Worm (Caenorhabditis elegans) whole organism, young adult: ENCODE data around the gene M162.15.

Experiments used
- B0336.3 ChIP-seq: fragments of 200-800 bp; sonication (Bioruptor generic); IDR thresholded peaks from 2 replicates; pipeline ENCODE4 v1.3.6; 2022; ENCODE audit warnings: missing genetic modification characterization, missing compliant biosample characterization
- C17E4.6 ChIP-seq: fragments of 200-800 bp; sonication (Bioruptor generic); IDR thresholded peaks from 2 replicates; pipeline ENCODE4 v1.3.6; 2022; ENCODE audit warnings: missing genetic modification reagents, missing genetic modification characterization, missing compliant biosample characterization
- F33H1.4 ChIP-seq: fragments of 200-800 bp; sonication (Bioruptor generic); IDR thresholded peaks from 2 replicates; pipeline ENCODE4 v1.3.6; 2022; ENCODE audit warnings: missing genetic modification reagents, missing genetic modification characterization, missing compliant biosample characterization
- F37B4.10 ChIP-seq: fragments of 200-800 bp; sonication (Bioruptor generic); IDR thresholded peaks from 2 replicates; pipeline ENCODE4 v1.3.6; 2022; ENCODE audit warnings: missing genetic modification characterization, missing compliant biosample characterization
- K11D2.4 ChIP-seq: fragments of 200-800 bp; sonication (Bioruptor generic); IDR thresholded peaks from 2 replicates; pipeline ENCODE4 v1.3.6; 2022; ENCODE audit warnings: missing genetic modification reagents, missing genetic modification characterization, missing compliant biosample characterization
- T07F8.4 ChIP-seq: sonication (generic microtip); optimal IDR thresholded peaks from 2 replicates; lab custom pipeline; 2016; ENCODE audit warnings: mild to moderate bottlenecking, missing genetic modification characterization, moderate library complexity, missing compliant biosample characterization
- T26A5.8 ChIP-seq: sonication (generic microtip); optimal IDR thresholded peaks from 2 replicates; lab custom pipeline; 2016; ENCODE audit warnings: missing genetic modification characterization, missing compliant biosample characterization
- Y53F4B.3 ChIP-seq: fragments of 200-800 bp; sonication (Bioruptor generic); IDR thresholded peaks from 2 replicates; pipeline ENCODE4 v1.3.6; 2022; ENCODE audit warnings: missing genetic modification reagents, missing genetic modification characterization, missing compliant biosample characterization
- Y67H2A.10 ChIP-seq: fragments of 200-800 bp; sonication (Bioruptor generic); conservative IDR thresholded peaks from 2 replicates; pipeline ENCODE4 v1.3.6; 2022; ENCODE audit warnings: missing genetic modification reagents, missing genetic modification characterization, missing compliant biosample characterization
- ama-1 ChIP-seq, 3 experiments: fragments of 150-350 bp in 1 of 3; sonication (generic microtip) in 2 of 3; optimal IDR thresholded peaks; 2 replicates each; lab custom pipeline; 2014 to 2018; ENCODE audit warnings: missing biosample characterization in 2 of 3, missing genetic modification characterization in 2 of 3, missing genetic modification reagents in 2 of 3
- attf-6 ChIP-seq: fragments of 200-800 bp; sonication (Bioruptor generic); IDR thresholded peaks from 2 replicates; pipeline ENCODE4 v1.3.6; 2022; ENCODE audit warnings: missing genetic modification reagents, missing genetic modification characterization, missing compliant biosample characterization
- bed-1 ChIP-seq: fragments of 200-800 bp; sonication (Bioruptor generic); IDR thresholded peaks from 2 replicates; pipeline ENCODE4 v1.3.6; 2022; ENCODE audit warnings: missing genetic modification reagents, missing genetic modification characterization, missing compliant biosample characterization
- ccch-3 ChIP-seq: fragments of 200-800 bp; sonication (Bioruptor generic); optimal IDR thresholded peaks from 2 replicates; lab custom pipeline; 2018; ENCODE audit warnings: mild to moderate bottlenecking, missing genetic modification characterization, missing compliant biosample characterization
- ceh-100 ChIP-seq: fragments of 200-800 bp; sonication (Bioruptor generic); IDR thresholded peaks from 2 replicates; pipeline ENCODE4 v1.3.6; 2022; ENCODE audit warnings: missing genetic modification reagents, missing genetic modification characterization, missing compliant biosample characterization
- die-1 ChIP-seq: sonication (generic microtip); optimal IDR thresholded peaks from 2 replicates; lab custom pipeline; 2016; ENCODE audit warnings: missing genotype, mild to moderate bottlenecking, missing genetic modification characterization, missing compliant biosample characterization
- dpl-1 ChIP-seq: fragments of 150-350 bp; optimal IDR thresholded peaks from 2 replicates; lab custom pipeline; 2014; ENCODE audit warnings: missing biosample characterization, missing genetic modification reagents, missing genetic modification characterization
- egrh-3 ChIP-seq: fragments of 200-800 bp; sonication (Bioruptor generic); IDR thresholded peaks from 2 replicates; pipeline ENCODE4 v1.3.6; 2022; ENCODE audit warnings: missing genetic modification reagents, missing genetic modification characterization, missing compliant biosample characterization
- fkh-3 ChIP-seq: sonication (generic microtip); optimal IDR thresholded peaks from 2 replicates; lab custom pipeline; 2016; ENCODE audit warnings: mild to moderate bottlenecking, missing genetic modification characterization, missing compliant biosample characterization
- hlh-12 ChIP-seq: sonication (generic microtip); optimal IDR thresholded peaks from 2 replicates; lab custom pipeline; 2016; ENCODE audit warnings: missing genetic modification characterization, missing compliant biosample characterization
- hlh-26 ChIP-seq: fragments of 200-800 bp; sonication (Bioruptor generic); conservative IDR thresholded peaks from 2 replicates; pipeline ENCODE4 v1.3.6; 2022; ENCODE audit warnings: missing genetic modification reagents, missing genetic modification characterization, missing compliant biosample characterization
- hmg-1.2 ChIP-seq: fragments of 200-800 bp; sonication (Bioruptor generic); IDR thresholded peaks from 2 replicates; pipeline ENCODE4 v1.3.6; 2022; ENCODE audit warnings: missing genetic modification reagents, missing genetic modification characterization, missing compliant biosample characterization
- hsf-1 ChIP-seq: fragments of 200-800 bp; sonication (Bioruptor generic); IDR thresholded peaks from 2 replicates; pipeline ENCODE4 v1.3.6; 2022; ENCODE audit warnings: missing genetic modification reagents, missing genetic modification characterization, missing compliant biosample characterization
- lag-1 ChIP-seq: fragments of 200-800 bp; sonication (Bioruptor generic); IDR thresholded peaks from 2 replicates; pipeline ENCODE4 v1.3.6; 2022; ENCODE audit warnings: missing genetic modification reagents, missing genetic modification characterization, missing compliant biosample characterization
- let-526 ChIP-seq: fragments of 200-800 bp; sonication (Bioruptor generic); IDR thresholded peaks from 2 replicates; pipeline ENCODE4 v1.3.6; 2022; ENCODE audit warnings: missing genetic modification reagents, missing genetic modification characterization, missing compliant biosample characterization
- lsl-1 ChIP-seq: fragments of 200-800 bp; sonication (Bioruptor generic); optimal IDR thresholded peaks from 2 replicates; lab custom pipeline; 2018; ENCODE audit warnings: mild to moderate bottlenecking, missing genetic modification characterization, moderate library complexity, missing compliant biosample characterization
- mxl-1 ChIP-seq: sonication (generic microtip); optimal IDR thresholded peaks from 2 replicates; lab custom pipeline; 2016; ENCODE audit warnings: missing genetic modification characterization, missing compliant biosample characterization
- nfya-1 ChIP-seq: sonication (generic microtip); optimal IDR thresholded peaks from 2 replicates; lab custom pipeline; 2017; ENCODE audit warnings: antibody characterized with exemption, missing compliant biosample characterization, missing genetic modification characterization, borderline replicate concordance; ENCODE audit not compliant: insufficient read depth
- nfya-2 ChIP-seq: fragments of 200-800 bp; sonication (Bioruptor generic); IDR thresholded peaks from 2 replicates; pipeline ENCODE4 v1.3.6; 2022; ENCODE audit warnings: missing genetic modification reagents, missing genetic modification characterization, missing compliant biosample characterization
- nhr-120 ChIP-seq: fragments of 200-800 bp; sonication (Bioruptor generic); IDR thresholded peaks from 2 replicates; pipeline ENCODE4 v1.3.6; 2022; ENCODE audit warnings: missing genetic modification characterization, missing compliant biosample characterization
- nhr-179 ChIP-seq: sonication (generic microtip); optimal IDR thresholded peaks from 2 replicates; lab custom pipeline; 2016; ENCODE audit warnings: mild to moderate bottlenecking, missing genetic modification characterization, missing compliant biosample characterization
- nhr-80 ChIP-seq: sonication (generic microtip); optimal IDR thresholded peaks from 2 replicates; lab custom pipeline; 2016; ENCODE audit warnings: missing genetic modification characterization, missing compliant biosample characterization
- repo-1 ChIP-seq: sonication (generic microtip); optimal IDR thresholded peaks from 2 replicates; lab custom pipeline; 2017; ENCODE audit warnings: mild to moderate bottlenecking, missing genetic modification characterization, missing compliant biosample characterization
- rpc-1 ChIP-seq, 2 experiments: fragments of 150-350 bp in 1 of 2; sonication (generic microtip) in 1 of 2; optimal IDR thresholded peaks; 2 replicates each; lab custom pipeline; 2014 to 2018; ENCODE audit warnings: missing biosample characterization in 1 of 2, missing genetic modification characterization in 1 of 2, missing genetic modification reagents in 1 of 2, missing genotype in 1 of 2
- snpc-1.1 ChIP-seq: sonication (generic microtip); optimal IDR thresholded peaks from 2 replicates; lab custom pipeline; 2017; ENCODE audit warnings: missing genetic modification characterization, mild to moderate bottlenecking, missing compliant biosample characterization, antibody characterized with exemption, moderate library complexity, missing genotype, missing genetic modification reagents; ENCODE audit not compliant: insufficient read depth
- snpc-1.3 ChIP-seq: sonication (generic microtip); optimal IDR thresholded peaks from 2 replicates; lab custom pipeline; 2017; ENCODE audit warnings: missing genetic modification characterization, mild to moderate bottlenecking, missing compliant biosample characterization, antibody characterized with exemption, moderate library complexity, missing genotype, missing genetic modification reagents; ENCODE audit not compliant: insufficient read depth
- sptf-2 ChIP-seq: fragments of 200-800 bp; sonication (Bioruptor generic); optimal IDR thresholded peaks from 2 replicates; lab custom pipeline; 2018; ENCODE audit warnings: mild to moderate bottlenecking, missing genetic modification characterization, missing compliant biosample characterization
- tbx-9 ChIP-seq: sonication (generic microtip); optimal IDR thresholded peaks from 2 replicates; lab custom pipeline; 2016; ENCODE audit warnings: borderline replicate concordance, missing genetic modification characterization, inconsistent platforms, missing compliant biosample characterization
- unc-130 ChIP-seq: sonication (generic microtip); optimal IDR thresholded peaks from 2 replicates; lab custom pipeline; 2016; ENCODE audit warnings: missing genetic modification reagents, missing genetic modification characterization, missing compliant biosample characterization
- xnd-1 ChIP-seq: sonication (generic microtip); optimal IDR thresholded peaks from 2 replicates; lab custom pipeline; 2016; ENCODE audit warnings: missing genotype, missing genetic modification reagents, missing genetic modification characterization, missing compliant biosample characterization
- zfh-2 ChIP-seq: fragments of 200-800 bp; sonication (Bioruptor generic); conservative IDR thresholded peaks from 2 replicates; pipeline ENCODE4 v1.3.6; 2022; ENCODE audit warnings: missing genetic modification reagents, missing genetic modification characterization, missing compliant biosample characterization
- ztf-26 ChIP-seq: sonication (generic microtip); optimal IDR thresholded peaks from 2 replicates; lab custom pipeline; 2017; ENCODE audit warnings: missing genetic modification characterization, missing compliant biosample characterization
- ztf-3 ChIP-seq: fragments of 200-800 bp; sonication (Bioruptor generic); optimal IDR thresholded peaks from 2 replicates; lab custom pipeline; 2018; ENCODE audit warnings: mild to moderate bottlenecking, missing genetic modification characterization, missing compliant biosample characterization

M162.15 gene

DNA sequence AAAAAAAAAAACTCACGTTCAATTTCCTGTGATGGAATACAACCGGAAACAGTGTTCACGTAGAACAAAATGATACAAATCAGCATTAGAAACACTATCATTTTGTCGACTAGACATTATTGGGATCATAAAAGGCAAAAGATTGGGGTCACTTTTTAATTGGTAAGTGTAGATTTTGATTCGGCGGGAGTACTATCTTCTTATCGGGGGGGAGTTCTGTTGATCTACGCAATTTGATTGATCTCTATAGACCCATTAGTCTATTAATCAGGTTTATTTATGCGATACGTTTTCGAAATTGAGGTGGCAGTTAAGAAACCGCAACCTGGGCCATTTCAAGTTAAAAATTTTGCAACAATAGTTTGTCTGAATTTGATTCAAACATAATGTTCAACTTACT is 29.5 kb upstream of the M162.15 start, which contains the start of gene Y116F11B.2:
Gene Y116F11B.2, minus strand, starts transcription at position 101 of the 400 bp plus-strand sequence.
- no peak for TF ChIP-seq T07F8.4 (tag; lab: Kevin White, UChicago)
- no peak for TF ChIP-seq ceh-100 (GFP tag; lab: Robert Waterston, UW)
- TF ChIP-seq nhr-120 (GFP tag; lab: Robert Waterston, UW) = no peak
- no peak for TF ChIP-seq repo-1

DNA sequence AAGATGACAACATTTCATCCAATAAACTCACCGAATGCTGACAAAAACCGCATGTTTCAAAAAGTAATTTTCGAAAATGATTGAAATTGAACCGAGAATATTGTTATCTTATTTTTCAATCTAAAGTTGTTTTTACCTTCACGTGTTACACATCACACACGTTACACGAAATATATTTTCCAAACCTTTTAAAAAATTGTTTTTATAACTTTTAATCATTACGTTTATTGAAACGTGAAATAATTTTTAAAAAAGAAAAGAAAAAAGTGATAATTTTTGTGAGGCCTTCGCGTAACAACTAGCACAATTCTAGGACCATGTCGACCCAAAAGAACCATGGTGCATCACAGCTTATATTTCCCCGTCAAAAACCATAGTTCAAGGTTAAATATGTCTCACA is 23.4 kb upstream of the M162.15 start, which contains the start of gene M162.7:
Gene M162.7, minus strand, starts transcription at position 101 of the 400 bp plus-strand sequence.
- TF ChIP-seq tbx-9 (tag; lab: Kevin White, UChicago) = no peak
- TF ChIP-seq ama-1 (optimal IDR thresholded peaks at IDR 0.05; lab: Kevin White, UChicago) = no peak
- no peak for TF ChIP-seq ama-1 (GFP tag; optimal IDR thresholded peaks at IDR 0.05; lab: Kevin White, UChicago)
- no peak for TF ChIP-seq fkh-3 (tag; lab: Kevin White, UChicago)
- no peak for TF ChIP-seq Y53F4B.3 (GFP tag; lab: Robert Waterston, UW)
- TF ChIP-seq sptf-2 = no peak
- no peak for TF ChIP-seq B0336.3 (GFP tag; lab: Robert Waterston, UW)
- no peak for TF ChIP-seq let-526 (GFP tag; lab: Robert Waterston, UW)
- no peak for TF ChIP-seq F33H1.4 (GFP tag; lab: Robert Waterston, UW)
- TF ChIP-seq bed-1 (GFP tag; lab: Robert Waterston, UW) = no peak
- TF ChIP-seq lag-1 (GFP tag; lab: Robert Waterston, UW) = no peak
- no peak for TF ChIP-seq snpc-1.1 (tag; lab: Kevin White, UChicago)
- no peak for TF ChIP-seq ztf-26 (tag; lab: Kevin White, UChicago)
- TF ChIP-seq K11D2.4 = no peak
- TF ChIP-seq lsl-1 = no peak
- TF ChIP-seq Y67H2A.10 (GFP tag; lab: Robert Waterston, UW) = no peak
- TF ChIP-seq nhr-179 (tag; lab: Kevin White, UChicago) = no peak
- no peak for TF ChIP-seq nfya-2 (GFP tag; lab: Robert Waterston, UW)
- no peak for TF ChIP-seq F37B4.10
- TF ChIP-seq rpc-1 (optimal IDR thresholded peaks at IDR 0.05; lab: Kevin White, UChicago) = no peak
- TF ChIP-seq rpc-1 (tag; optimal IDR thresholded peaks at IDR 0.05; lab: Kevin White, UChicago) = no peak
- TF ChIP-seq hmg-1.2 (GFP tag; lab: Robert Waterston, UW) = no peak
- TF ChIP-seq, all 124 proteins: peak for 0

DNA sequence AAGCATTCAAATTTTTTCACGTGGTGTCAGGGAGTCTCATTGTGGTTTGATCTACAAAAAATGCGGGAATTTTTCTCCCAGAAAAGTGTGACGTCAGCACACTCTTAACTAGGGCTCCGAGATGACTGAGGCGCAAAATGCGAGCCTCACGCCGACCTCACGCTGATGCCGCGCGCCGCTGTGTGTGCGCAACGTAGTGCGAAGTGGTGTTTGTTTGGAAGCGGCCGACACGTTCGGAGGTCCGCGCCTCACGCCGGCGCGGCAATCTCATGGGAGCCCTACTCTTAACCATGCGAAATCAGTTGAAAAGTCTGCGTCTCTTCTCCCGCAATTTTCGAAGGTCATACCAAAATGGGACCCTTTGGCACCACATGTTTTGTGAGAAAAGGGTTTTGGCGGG is 18.7 kb upstream of the M162.15 start:
- peak; percentile 82 for TF ChIP-seq zfh-2 (GFP tag; lab: Robert Waterston, UW)
- TF ChIP-seq snpc-1.3 (tag; lab: Kevin White, UChicago) = no peak
- peak; percentile 30; the same call in 1 of the 2 replicates for TF ChIP-seq egrh-3
- no peak for TF ChIP-seq nfya-1 (tag; lab: Kevin White, UChicago)
- TF ChIP-seq, all 124 proteins: peak for 2

DNA sequence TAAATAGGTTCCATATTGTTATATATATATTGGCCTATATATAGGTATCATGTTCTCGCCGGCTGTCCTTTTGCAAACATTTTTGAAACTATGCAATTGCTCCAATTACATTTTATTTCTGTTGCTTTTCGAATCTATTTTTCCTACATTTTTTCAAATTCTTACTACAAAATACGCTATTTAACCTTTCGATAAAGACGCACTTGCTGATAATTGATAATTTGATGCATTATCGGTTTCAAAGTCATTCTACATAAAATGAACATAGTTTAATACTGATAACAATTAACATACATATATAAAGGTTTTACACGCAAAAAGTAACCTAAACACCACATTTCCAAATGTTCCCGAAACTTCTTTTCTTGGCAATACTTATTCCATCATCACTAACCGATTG is 16.8 kb upstream of the M162.15 start, which contains the start of gene clec-258:
Gene clec-258, plus strand, starts transcription at position 81 of the 400 bp plus-strand sequence.
- TF ChIP-seq nhr-80 (tag; lab: Kevin White, UChicago) = peak; percentile 56
- no peak for TF ChIP-seq unc-130 (GFP tag; lab: Kevin White, UChicago)

DNA sequence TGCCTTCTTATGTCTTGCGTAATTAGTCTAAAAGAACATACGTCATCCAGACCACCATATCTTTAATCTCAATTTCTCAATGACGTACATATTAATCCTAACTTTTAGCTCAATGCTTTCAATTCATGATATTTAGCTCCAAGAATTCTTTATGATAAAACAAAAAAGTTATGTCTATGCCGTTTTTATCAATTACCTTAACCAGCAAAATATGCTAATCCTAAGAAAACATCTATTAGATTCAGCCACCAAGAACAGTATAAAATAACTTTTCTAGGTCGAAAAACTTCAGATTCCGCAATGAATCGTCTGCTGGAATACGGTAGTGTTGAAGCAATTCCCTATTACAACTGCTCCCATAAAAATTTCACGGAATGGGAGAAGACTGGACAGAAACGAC is 12.3 kb upstream of the M162.15 start, which contains the start of gene srt-45:
Gene srt-45, plus strand, starts transcription at position 301 of the 400 bp plus-strand sequence.
- TF ChIP-seq hsf-1 (no peak), ztf-3 (no peak), mxl-1 (tag; lab: Kevin White, UChicago) (no peak), ama-1 (optimal IDR thresholded peaks at IDR 0.05; lab: Kevin White, UChicago) (no peak), ama-1 (GFP tag; optimal IDR thresholded peaks at IDR 0.05; lab: Kevin White, UChicago) (no peak), xnd-1 (tag; lab: Kevin White, UChicago) (no peak), Y67H2A.10 (GFP tag; lab: Robert Waterston, UW) (no peak), die-1 (tag; lab: Kevin White, UChicago) (no peak), dpl-1 (GFP tag; lab: Kevin White, UChicago) (no peak), T26A5.8 (tag; lab: Kevin White, UChicago) (no peak), hlh-26 (GFP tag; lab: Robert Waterston, UW) (no peak), hlh-12 (tag; lab: Kevin White, UChicago) (no peak), attf-6 (GFP tag; lab: Robert Waterston, UW) (no peak), C17E4.6 (GFP tag; lab: Robert Waterston, UW) (no peak), unc-130 (GFP tag; lab: Kevin White, UChicago) (no peak), sptf-2 (no peak), tbx-9 (tag; lab: Kevin White, UChicago) (no peak), ccch-3 (GFP tag; lab: Kevin White, UChicago) (no peak)
